Worm (Caenorhabditis elegans) whole organism, L2 larva: ENCODE measurements around the gene ZK354.7.

Source experiments
- ama-1 ChIP-seq: fragments of 150-350 bp; optimal IDR thresholded peaks from 2 replicates; lab custom pipeline; 2018; ENCODE audit warnings: inconsistent platforms
- fos-1 ChIP-seq: fragments of 150-350 bp; optimal IDR thresholded peaks from 2 replicates; lab custom pipeline; 2014; ENCODE audit warnings: missing biosample characterization, missing genetic modification characterization
- mdl-1 ChIP-seq, 2 experiments: fragments of 150-350 bp in 1 of 2; sonication (generic microtip) in 1 of 2; optimal IDR thresholded peaks; 2 replicates each; lab custom pipeline; 2017; ENCODE audit warnings: missing biosample characterization in 2 of 2, missing genetic modification characterization in 2 of 2
- nhr-12 ChIP-seq: fragments of 150-350 bp; optimal IDR thresholded peaks from 2 replicates; lab custom pipeline; 2014; ENCODE audit warnings: missing biosample characterization, missing genetic modification characterization
- nhr-129 ChIP-seq: fragments of 150-350 bp; optimal IDR thresholded peaks from 2 replicates; lab custom pipeline; 2014; ENCODE audit warnings: missing biosample characterization, missing genetic modification characterization
- nhr-237 ChIP-seq: fragments of 150-350 bp; optimal IDR thresholded peaks from 2 replicates; lab custom pipeline; 2014; ENCODE audit warnings: missing biosample characterization, missing genetic modification characterization
- unc-62 ChIP-seq: fragments of 150-350 bp; optimal IDR thresholded peaks from 2 replicates; lab custom pipeline; 2014; ENCODE audit warnings: missing biosample characterization, missing genetic modification reagents, missing genetic modification characterization
- zag-1 ChIP-seq: fragments of 150-350 bp; optimal IDR thresholded peaks from 2 replicates; lab custom pipeline; 2014; ENCODE audit warnings: missing biosample characterization, missing genetic modification characterization
- ztf-11 ChIP-seq: sonication (generic microtip); optimal IDR thresholded peaks from 2 replicates; lab custom pipeline; 2017; ENCODE audit warnings: missing biosample characterization, missing genetic modification characterization
- ztf-4 ChIP-seq: fragments of 150-350 bp; optimal IDR thresholded peaks from 2 replicates; lab custom pipeline; 2014; ENCODE audit warnings: missing biosample characterization, missing genetic modification characterization

DNA sequence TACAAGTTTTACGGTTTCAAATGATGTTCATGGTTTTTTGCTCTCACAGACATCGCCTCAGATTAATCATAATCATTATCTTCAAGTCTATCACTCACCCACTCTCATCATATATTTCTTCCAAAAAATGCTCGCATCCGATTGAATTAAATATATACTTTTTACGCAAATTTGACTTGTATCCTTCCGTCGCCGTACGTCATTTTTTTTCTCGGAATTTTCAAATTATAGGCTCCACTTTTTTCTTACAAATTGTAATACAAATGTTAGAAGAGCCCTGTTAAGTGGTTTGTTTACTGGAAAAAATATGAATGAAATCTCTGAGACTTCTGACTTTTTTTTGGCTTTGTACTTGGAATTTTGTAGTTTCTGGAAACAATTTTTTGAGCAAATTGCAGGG, 15.7 kb downstream of the ZK354.7 start:
- no peak for TF ChIP-seq ztf-4 (tag; lab: Kevin White, UChicago)
- TF ChIP-seq mdl-1 (tag; optimal IDR thresholded peaks at IDR 0.05; lab: Kevin White, UChicago): no peak
- no peak for TF ChIP-seq zag-1 (tag; lab: Kevin White, UChicago)
- TF ChIP-seq nhr-129: no peak
- no peak for TF ChIP-seq ztf-11 (tag; lab: Kevin White, UChicago)
- no peak for TF ChIP-seq ama-1 (lab: Kevin White, UChicago)
- no peak for TF ChIP-seq nhr-12 (tag; lab: Kevin White, UChicago)
- TF ChIP-seq unc-62 (GFP tag; lab: Kevin White, UChicago): no peak
- TF ChIP-seq fos-1: no peak
- TF ChIP-seq nhr-237 (tag; lab: Kevin White, UChicago): no peak
